Worm (Caenorhabditis elegans) whole organism, L3 larva: Measurements from ENCODE around the gene elf-1.

Experiments
- aly-2 ChIP-seq: fragments of 150-350 bp; optimal IDR thresholded peaks from 2 replicates; lab custom pipeline; 2014; ENCODE audit warnings: missing biosample characterization, missing genetic modification characterization
- ceh-16 ChIP-seq: sonication (generic microtip); optimal IDR thresholded peaks from 2 replicates; lab custom pipeline; 2017; ENCODE audit warnings: missing biosample characterization, missing genetic modification characterization
- ceh-28 ChIP-seq: fragments of 150-350 bp; optimal IDR thresholded peaks from 2 replicates; lab custom pipeline; 2014; ENCODE audit warnings: missing biosample characterization, missing genetic modification reagents, missing genetic modification characterization
- ceh-82 ChIP-seq: fragments of 150-350 bp; optimal IDR thresholded peaks from 2 replicates; lab custom pipeline; 2014; ENCODE audit warnings: missing biosample characterization, missing genetic modification characterization
- ceh-9 ChIP-seq: sonication (generic microtip); optimal IDR thresholded peaks from 2 replicates; lab custom pipeline; 2018; ENCODE audit warnings: missing biosample characterization, missing genetic modification characterization
- egl-5 ChIP-seq: fragments of 150-350 bp; optimal IDR thresholded peaks from 2 replicates; lab custom pipeline; 2017; ENCODE audit warnings: missing biosample characterization, missing genetic modification reagents, missing genetic modification characterization, inconsistent platforms
- elt-2 ChIP-seq: sonication (generic microtip); optimal IDR thresholded peaks from 2 replicates; lab custom pipeline; 2016; ENCODE audit warnings: missing genetic modification reagents, mild to moderate bottlenecking, missing genetic modification characterization, missing compliant biosample characterization
- elt-3 ChIP-seq, 3 experiments: fragments of 150-350 bp in 1 of 3; sonication (generic microtip) in 2 of 3; optimal IDR thresholded peaks; 2 replicates in 2 of 3; 4 replicates in 1 of 3; lab custom pipeline; 2014 to 2017; ENCODE audit warnings: missing biosample characterization in 3 of 3, missing genetic modification characterization in 3 of 3
- eor-1 ChIP-seq, 2 experiments: fragments of 150-350 bp; optimal IDR thresholded peaks; 2 replicates each; lab custom pipeline; 2014 to 2018; ENCODE audit warnings: missing biosample characterization in 2 of 2, missing genetic modification characterization in 2 of 2
- fkh-10 ChIP-seq: sonication (generic microtip); optimal IDR thresholded peaks from 2 replicates; lab custom pipeline; 2017; ENCODE audit warnings: missing biosample characterization, missing genetic modification reagents, missing genetic modification characterization
- fkh-2 ChIP-seq: fragments of 150-350 bp; optimal IDR thresholded peaks from 2 replicates; lab custom pipeline; 2014; ENCODE audit warnings: missing biosample characterization, missing genetic modification reagents, missing genetic modification characterization
- fos-1 ChIP-seq: fragments of 150-350 bp; optimal IDR thresholded peaks from 2 replicates; lab custom pipeline; 2014; ENCODE audit warnings: missing biosample characterization, missing genetic modification characterization
- hmg-11 ChIP-seq: sonication (generic microtip); optimal IDR thresholded peaks from 2 replicates; lab custom pipeline; 2016; ENCODE audit warnings: missing genetic modification characterization, missing compliant biosample characterization
- jun-1 ChIP-seq: fragments of 150-350 bp; optimal IDR thresholded peaks from 2 replicates; lab custom pipeline; 2014; ENCODE audit warnings: missing biosample characterization, missing genetic modification reagents, missing genetic modification characterization
- lin-15B ChIP-seq: fragments of 150-350 bp; optimal IDR thresholded peaks from 2 replicates; lab custom pipeline; 2014; ENCODE audit warnings: missing biosample characterization, missing genetic modification characterization
- lin-39 ChIP-seq: fragments of 150-350 bp; optimal IDR thresholded peaks from 2 replicates; lab custom pipeline; 2018; ENCODE audit warnings: missing biosample characterization, missing genetic modification reagents, missing genetic modification characterization
- mdl-1 ChIP-seq: fragments of 150-350 bp; optimal IDR thresholded peaks from 2 replicates; lab custom pipeline; 2014; ENCODE audit warnings: missing biosample characterization, missing genetic modification characterization
- mml-1 ChIP-seq: fragments of 150-350 bp; sonication (generic microtip); optimal IDR thresholded peaks from 3 replicates; lab custom pipeline; 2014; ENCODE audit warnings: missing biosample characterization, missing genetic modification characterization
- nfya-1 ChIP-seq: sonication (generic microtip); optimal IDR thresholded peaks from 2 replicates; lab custom pipeline; 2017; ENCODE audit warnings: missing genetic modification characterization, mild to moderate bottlenecking, missing compliant biosample characterization, antibody characterized with exemption, moderate library complexity; ENCODE audit not compliant: insufficient read depth
- nhr-11 ChIP-seq: fragments of 150-350 bp; optimal IDR thresholded peaks from 2 replicates; lab custom pipeline; 2014; ENCODE audit warnings: missing biosample characterization, missing genetic modification characterization
- nhr-23 ChIP-seq: fragments of 150-350 bp; optimal IDR thresholded peaks from 2 replicates; lab custom pipeline; 2014; ENCODE audit warnings: missing biosample characterization, missing genetic modification reagents, missing genetic modification characterization
- nhr-237 ChIP-seq: fragments of 150-350 bp; optimal IDR thresholded peaks from 2 replicates; lab custom pipeline; 2014; ENCODE audit warnings: missing biosample characterization, missing genetic modification characterization
- nhr-25 ChIP-seq: sonication (generic microtip); optimal IDR thresholded peaks from 2 replicates; lab custom pipeline; 2017; ENCODE audit warnings: missing biosample characterization, missing genetic modification characterization
- nhr-43 ChIP-seq: sonication (generic microtip); optimal IDR thresholded peaks from 2 replicates; lab custom pipeline; 2016; ENCODE audit warnings: mild to moderate bottlenecking, missing genetic modification characterization, missing compliant biosample characterization; ENCODE audit not compliant: poor library complexity, severe bottlenecking
- nhr-67 ChIP-seq: fragments of 150-350 bp; optimal IDR thresholded peaks from 2 replicates; lab custom pipeline; 2014; ENCODE audit warnings: missing biosample characterization, missing genetic modification characterization
- pha-4 ChIP-seq: fragments of 150-350 bp; optimal IDR thresholded peaks from 2 replicates; lab custom pipeline; 2014; ENCODE audit warnings: missing biosample characterization, missing genetic modification reagents, missing genetic modification characterization
- pqm-1 ChIP-seq: fragments of 150-350 bp; optimal IDR thresholded peaks from 2 replicates; lab custom pipeline; 2017; ENCODE audit warnings: missing biosample characterization, missing genetic modification characterization, inconsistent platforms
- sea-2 ChIP-seq: fragments of 150-350 bp; sonication (generic microtip); optimal IDR thresholded peaks from 4 replicates; lab custom pipeline; 2014; ENCODE audit warnings: missing biosample characterization, missing genetic modification reagents, missing genetic modification characterization
- skn-1 ChIP-seq: fragments of 150-350 bp; optimal IDR thresholded peaks from 2 replicates; lab custom pipeline; 2014; ENCODE audit warnings: missing biosample characterization, missing genetic modification characterization
- snpc-4 ChIP-seq: fragments of 150-350 bp; optimal IDR thresholded peaks from 2 replicates; lab custom pipeline; 2014; ENCODE audit warnings: missing biosample characterization, missing genetic modification characterization
- tbx-2 ChIP-seq: sonication (generic microtip); optimal IDR thresholded peaks from 2 replicates; lab custom pipeline; 2016; ENCODE audit warnings: mild to moderate bottlenecking, missing genetic modification characterization, missing compliant biosample characterization
- unc-62 ChIP-seq: fragments of 150-350 bp; sonication (generic microtip); optimal IDR thresholded peaks from 4 replicates; lab custom pipeline; 2014; ENCODE audit warnings: missing biosample characterization, missing genetic modification reagents, missing genetic modification characterization
- zag-1 ChIP-seq: fragments of 150-350 bp; optimal IDR thresholded peaks from 2 replicates; lab custom pipeline; 2014; ENCODE audit warnings: missing biosample characterization, missing genetic modification characterization
- ztf-11 ChIP-seq: fragments of 150-350 bp; optimal IDR thresholded peaks from 2 replicates; lab custom pipeline; 2014; ENCODE audit warnings: missing biosample characterization, missing genetic modification characterization
- ztf-4 ChIP-seq: fragments of 150-350 bp; optimal IDR thresholded peaks from 2 replicates; lab custom pipeline; 2014; ENCODE audit warnings: missing biosample characterization, missing genetic modification characterization

elf-1 gene

ce11 chrIII:646454-646853, 42.5 kb upstream of the elf-1 start, which contains the start of gene orai-1:
orai-1 (plus strand) TSS chrIII:646754.
- TF ChIP-seq ceh-9 (no peak), hmg-11 (tag; lab: Kevin White, UChicago) (no peak), ceh-28 (no peak), nhr-25 (tag; lab: Kevin White, UChicago) (no peak), mml-1 (tag; lab: Kevin White, UChicago) (no peak), jun-1 (no peak), nhr-11 (tag; lab: Kevin White, UChicago) (no peak), elt-3 (tag; optimal IDR thresholded peaks at IDR 0.05; lab: Kevin White, UChicago) (no peak), fos-1 (tag; lab: Kevin White, UChicago) (no peak), mdl-1 (tag; lab: Kevin White, UChicago) (no peak), eor-1 (tag; optimal IDR thresholded peaks at IDR 0.05; lab: Kevin White, UChicago) (no peak), zag-1 (no peak), nhr-23 (tag; lab: Kevin White, UChicago) (no peak), unc-62 (GFP tag; lab: Kevin White, UChicago) (no peak), nhr-43 (tag; lab: Kevin White, UChicago) (no peak)

ce11 chrIII:647248-647647, 41.7 kb upstream of the elf-1 start:
- TF ChIP-seq nfya-1 (tag; lab: Kevin White, UChicago) (peak; percentile 26), nhr-23 (tag; lab: Kevin White, UChicago) (peak; percentile 19), lin-15B (no peak), nhr-67 (tag; lab: Kevin White, UChicago) (no peak), hmg-11 (tag; lab: Kevin White, UChicago) (peak; percentile 47), aly-2 (tag; lab: Kevin White, UChicago) (no peak), pha-4 (peak; percentile 78), egl-5 (tag; lab: Kevin White, UChicago) (no peak), pqm-1 (tag; lab: Kevin White, UChicago) (no peak), lin-39 (tag; lab: Kevin White, UChicago) (no peak)

ce11 chrIII:649935-650334, 39.0 kb upstream of the elf-1 start:
- TF ChIP-seq nhr-43 (tag; lab: Kevin White, UChicago) (no peak), pha-4 (no peak), fkh-2 (tag; lab: Kevin White, UChicago) (no peak), snpc-4 (tag; lab: Kevin White, UChicago) (no peak), ceh-9 (no peak), ztf-4 (no peak), pqm-1 (tag; lab: Kevin White, UChicago) (no peak), skn-1 (tag; lab: Kevin White, UChicago) (no peak), nhr-237 (tag; lab: Kevin White, UChicago) (no peak), aly-2 (tag; lab: Kevin White, UChicago) (no peak), sea-2 (GFP tag; lab: Kevin White, UChicago) (no peak), nfya-1 (tag; lab: Kevin White, UChicago) (no peak), ceh-16 (tag; lab: Kevin White, UChicago) (no peak), nhr-23 (tag; lab: Kevin White, UChicago) (no peak), tbx-2 (no peak), fkh-10 (GFP tag; lab: Kevin White, UChicago) (no peak), lin-39 (tag; lab: Kevin White, UChicago) (no peak), ztf-11 (no peak)

ce11 chrIII:650539-650938, 38.4 kb upstream of the elf-1 start:
- no peak for TF ChIP-seq egl-5 (tag; lab: Kevin White, UChicago)
- TF ChIP-seq ztf-4 = no peak
- peak; percentile 57 for TF ChIP-seq nhr-25 (tag; lab: Kevin White, UChicago)
- TF ChIP-seq elt-3 (tag; optimal IDR thresholded peaks at IDR 0.05; lab: Kevin White, UChicago) = no peak

- TF ChIP-seq pqm-1 (tag; lab: Kevin White, UChicago) = peak; percentile 76
- TF ChIP-seq nhr-25 (tag; lab: Kevin White, UChicago) = peak; percentile 48
- TF ChIP-seq nhr-237 (tag; lab: Kevin White, UChicago) = no peak
- peak; percentile 71 for TF ChIP-seq elt-2 (tag; lab: Kevin White, UChicago)
- peak; percentile 52 for TF ChIP-seq ceh-28
- TF ChIP-seq hmg-11 (tag; lab: Kevin White, UChicago) = no peak
- TF ChIP-seq jun-1 = peak; percentile 54
- TF ChIP-seq ceh-82 = no peak
These were observed 37.4 kb upstream of the elf-1 start for ce11 chrIII:651587-651986.
